Fruit fly (Drosophila melanogaster) whole organism, prepupa: ENCODE results near the gene CG5104.

Experiments used
- CG10631 ChIP-seq: fragments of 200-800 bp; sonication (Bioruptor generic); optimal IDR thresholded peaks from 2 replicates; lab custom pipeline; 2016; ENCODE audit warnings: missing biosample characterization, missing genetic modification characterization
- CG10669 ChIP-seq: fragments of 200-800 bp; sonication (Bioruptor generic); optimal IDR thresholded peaks from 3 replicates; lab custom pipeline; 2018; ENCODE audit warnings: missing biosample characterization, mild to moderate bottlenecking, missing genetic modification characterization, moderate library complexity
- CG11762 ChIP-seq: fragments of 200-800 bp; sonication (Bioruptor generic); optimal IDR thresholded peaks from 3 replicates; lab custom pipeline; 2016; ENCODE audit warnings: missing biosample characterization, missing genetic modification characterization; ENCODE audit not compliant: insufficient read depth
- CG11902 ChIP-seq: fragments of 200-800 bp; sonication (Bioruptor generic); optimal IDR thresholded peaks from 3 replicates; lab custom pipeline; 2016; ENCODE audit warnings: missing biosample characterization, missing genetic modification characterization
- CG3032 ChIP-seq: fragments of 200-800 bp; optimal IDR thresholded peaks from 2 replicates; lab custom pipeline; 2019; ENCODE audit warnings: missing biosample characterization, mild to moderate bottlenecking, missing genetic modification characterization, moderate library complexity
- CG34406 ChIP-seq: fragments of 200-800 bp; sonication (Bioruptor generic); optimal IDR thresholded peaks from 3 replicates; lab custom pipeline; 2016; ENCODE audit warnings: missing biosample characterization, missing genetic modification characterization
- CG4318 ChIP-seq: fragments of 200-800 bp; sonication (Bioruptor generic); optimal IDR thresholded peaks from 3 replicates; lab custom pipeline; 2017; ENCODE audit warnings: missing biosample characterization, mild to moderate bottlenecking, missing genetic modification characterization
- CG6792 ChIP-seq: fragments of 200-800 bp; sonication (Bioruptor generic); optimal IDR thresholded peaks from 3 replicates; lab custom pipeline; 2016; ENCODE audit warnings: missing biosample characterization, missing genetic modification characterization
- CG6854 ChIP-seq: fragments of 200-800 bp; sonication (Bioruptor generic); optimal IDR thresholded peaks from 2 replicates; lab custom pipeline; 2017; ENCODE audit warnings: missing biosample characterization, mild to moderate bottlenecking, missing genetic modification characterization
- CG8319 ChIP-seq: fragments of 200-800 bp; sonication (Bioruptor generic); optimal IDR thresholded peaks from 3 replicates; lab custom pipeline; 2016; ENCODE audit warnings: missing biosample characterization, missing genetic modification characterization
- CG8632 ChIP-seq: fragments of 200-800 bp; sonication (Bioruptor generic); optimal IDR thresholded peaks from 3 replicates; lab custom pipeline; 2016; ENCODE audit warnings: missing biosample characterization, missing genetic modification characterization
- CG9139 ChIP-seq: fragments of 200-800 bp; sonication (Bioruptor generic); optimal IDR thresholded peaks from 3 replicates; lab custom pipeline; 2017; ENCODE audit warnings: missing biosample characterization, mild to moderate bottlenecking, missing genetic modification characterization
- Eip75B ChIP-seq: fragments of 200-800 bp; sonication (Bioruptor generic); optimal IDR thresholded peaks from 3 replicates; lab custom pipeline; 2016; ENCODE audit warnings: missing biosample characterization, missing genetic modification characterization
- Eip78C ChIP-seq: fragments of 200-800 bp; sonication (Bioruptor generic); peaks from one replicate; lab custom pipeline; 2016; ENCODE audit warnings: missing biosample characterization, missing genetic modification characterization
- Eip93F ChIP-seq: fragments of 200-800 bp; sonication (Bioruptor generic); optimal IDR thresholded peaks from 2 replicates; lab custom pipeline; 2016; ENCODE audit warnings: missing biosample characterization, mild to moderate bottlenecking, missing genetic modification characterization
- Ets21C ChIP-seq: fragments of 200-800 bp; sonication (Bioruptor generic); optimal IDR thresholded peaks from 3 replicates; lab custom pipeline; 2016; ENCODE audit warnings: missing biosample characterization, missing genetic modification characterization
- Hr39 ChIP-seq: fragments of 200-800 bp; sonication (Bioruptor generic); optimal IDR thresholded peaks from 2 replicates; lab custom pipeline; 2016; ENCODE audit warnings: missing biosample characterization, missing genetic modification characterization
- Lpt ChIP-seq: fragments of 200-800 bp; sonication (Bioruptor generic); optimal IDR thresholded peaks from 3 replicates; lab custom pipeline; 2016; ENCODE audit warnings: missing biosample characterization, missing genetic modification characterization
- OdsH ChIP-seq: fragments of 200-800 bp; sonication (Bioruptor generic); optimal IDR thresholded peaks from 3 replicates; lab custom pipeline; 2016; ENCODE audit warnings: missing biosample characterization, missing genetic modification characterization
- Smox ChIP-seq: fragments of 200-800 bp; sonication (Bioruptor generic); optimal IDR thresholded peaks from 3 replicates; lab custom pipeline; 2016; ENCODE audit warnings: missing biosample characterization, missing genetic modification characterization
- Sox102F ChIP-seq: fragments of 200-800 bp; sonication (Bioruptor generic); optimal IDR thresholded peaks from 2 replicates; lab custom pipeline; 2016; ENCODE audit warnings: missing biosample characterization, mild to moderate bottlenecking, missing genetic modification characterization
- Sox14 ChIP-seq: fragments of 200-800 bp; sonication (Bioruptor generic); optimal IDR thresholded peaks from 3 replicates; lab custom pipeline; 2016; ENCODE audit warnings: missing biosample characterization, missing genetic modification characterization
- achi ChIP-seq: fragments of 200-800 bp; sonication (Bioruptor generic); optimal IDR thresholded peaks from 3 replicates; lab custom pipeline; 2016; ENCODE audit warnings: missing biosample characterization, missing genetic modification characterization
- cyc ChIP-seq: fragments of 200-800 bp; sonication (Bioruptor generic); optimal IDR thresholded peaks from 3 replicates; lab custom pipeline; 2016; ENCODE audit warnings: missing biosample characterization, missing genetic modification characterization
- dsx ChIP-seq: fragments of 200-800 bp; optimal IDR thresholded peaks from 3 replicates; lab custom pipeline; 2019; ENCODE audit warnings: missing biosample characterization, mild to moderate bottlenecking, missing genetic modification characterization, moderate library complexity; ENCODE audit not compliant: poor library complexity, severe bottlenecking
- esn ChIP-seq: fragments of 200-800 bp; sonication (Bioruptor generic); optimal IDR thresholded peaks from 2 replicates; lab custom pipeline; 2016; ENCODE audit warnings: missing biosample characterization, mild to moderate bottlenecking, missing genetic modification characterization, moderate library complexity
- fd59A ChIP-seq: fragments of 200-800 bp; sonication (Bioruptor generic); optimal IDR thresholded peaks from 2 replicates; lab custom pipeline; 2017; ENCODE audit warnings: missing biosample characterization, mild to moderate bottlenecking, missing genetic modification characterization, missing genetic modification reagents
- lz ChIP-seq: fragments of 200-800 bp; sonication (Bioruptor generic); optimal IDR thresholded peaks from 3 replicates; lab custom pipeline; 2016; ENCODE audit warnings: missing biosample characterization, missing genetic modification characterization
- net ChIP-seq: fragments of 200-800 bp; sonication (Bioruptor generic); optimal IDR thresholded peaks from 3 replicates; lab custom pipeline; 2016; ENCODE audit warnings: missing biosample characterization, missing genetic modification characterization
- spab ChIP-seq: fragments of 200-800 bp; sonication (Bioruptor generic); optimal IDR thresholded peaks from 2 replicates; lab custom pipeline; 2017; ENCODE audit warnings: missing biosample characterization, mild to moderate bottlenecking, missing genetic modification characterization, missing genetic modification reagents
- svp ChIP-seq: fragments of 200-800 bp; sonication (Bioruptor generic); peaks from one replicate; lab custom pipeline; 2016; ENCODE audit warnings: missing biosample characterization, missing genetic modification characterization
- topi ChIP-seq: fragments of 200-800 bp; sonication (Bioruptor generic); optimal IDR thresholded peaks from 3 replicates; lab custom pipeline; 2016; ENCODE audit warnings: missing biosample characterization, missing genetic modification characterization
- vri ChIP-seq: fragments of 200-800 bp; sonication (Bioruptor generic); optimal IDR thresholded peaks from 3 replicates; lab custom pipeline; 2016; ENCODE audit warnings: missing biosample characterization, mild to moderate bottlenecking, missing genetic modification characterization

The CG5104 gene

DNA sequence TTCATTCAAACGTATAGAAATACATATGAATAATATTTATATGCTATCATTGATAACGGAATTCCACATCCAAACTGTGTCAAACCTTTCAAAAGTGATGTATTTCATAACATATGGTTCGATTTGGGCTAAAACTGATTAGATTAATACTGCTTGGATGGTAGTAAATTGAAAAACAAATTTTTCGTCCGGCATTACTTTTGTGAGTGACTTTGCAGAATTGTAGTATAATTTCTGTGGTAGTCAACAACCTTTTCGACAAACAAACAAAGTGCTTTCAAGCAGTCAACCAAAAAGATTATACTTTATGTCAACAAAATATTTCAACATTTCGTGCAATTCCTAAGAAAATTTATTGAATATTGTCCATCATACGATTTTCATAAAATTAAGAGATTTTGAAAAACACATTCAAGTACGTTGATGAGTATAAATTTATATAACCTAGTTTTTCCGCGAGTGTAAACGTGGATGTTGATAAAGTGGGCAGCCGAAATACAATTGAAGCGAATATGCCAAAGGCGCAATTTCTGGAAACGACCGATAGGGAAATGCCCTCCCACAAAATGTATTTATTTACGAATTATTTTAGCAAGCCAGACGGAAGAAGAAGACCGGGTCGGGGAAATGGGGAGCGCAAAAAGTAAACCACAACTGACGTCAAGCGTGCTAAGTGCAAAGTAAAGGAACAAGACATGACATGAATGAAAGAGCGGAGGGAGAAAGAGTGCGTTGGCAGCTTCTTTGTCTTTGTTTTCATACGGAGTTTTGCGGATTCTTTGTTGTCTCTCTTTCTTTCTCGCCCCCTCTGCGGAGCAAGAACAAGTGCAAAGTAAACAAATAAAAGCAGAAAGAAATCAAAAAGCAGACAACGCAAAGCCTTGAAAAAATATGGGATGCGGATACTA, 2.7 kb upstream of the CG5104 start (continued):
- TF ChIP-seq CG8319 (GFP tag; lab: Kevin White, UChicago) = no peak
- no peak for TF ChIP-seq CG11902 (GFP tag; lab: Kevin White, UChicago)
- TF ChIP-seq CG10669 = peak; percentile 5
- peak; percentile 47 for TF ChIP-seq vri (GFP tag; lab: Kevin White, UChicago)
- peak; percentile 38 for TF ChIP-seq CG8632 (GFP tag; lab: Kevin White, UChicago)
- peak; percentile 48 for TF ChIP-seq lz (GFP tag; lab: Kevin White, UChicago)
- TF ChIP-seq CG6792 (GFP tag; lab: Kevin White, UChicago) = no peak
- TF ChIP-seq fd59A = no peak
- TF ChIP-seq spab (GFP tag; lab: Kevin White, UChicago) = peak; percentile 52
- TF ChIP-seq Ets21C (GFP tag; lab: Kevin White, UChicago) = no peak
- TF ChIP-seq CG3032 = peak; percentile 5
- peak; percentile 14 for TF ChIP-seq Eip75B (GFP tag; lab: Kevin White, UChicago)
- no peak for TF ChIP-seq cyc (GFP tag; lab: Kevin White, UChicago)
- peak; percentile 59 for TF ChIP-seq dsx (GFP tag; lab: Kevin White, UChicago)
- peak; percentile 67 for TF ChIP-seq CG6854 (GFP tag; lab: Kevin White, UChicago)
- peak; percentile 17 for TF ChIP-seq net (GFP tag; lab: Kevin White, UChicago)
- peak; percentile 95 for TF ChIP-seq Sox14
- TF ChIP-seq Eip78C = peak; percentile 81
- peak; percentile 70 for TF ChIP-seq CG9139
- peak; percentile 88 for TF ChIP-seq svp (GFP tag; lab: Kevin White, UChicago)
- peak; percentile 58 for TF ChIP-seq esn
- peak; percentile 57 for TF ChIP-seq topi (GFP tag; lab: Kevin White, UChicago)
- peak; percentile 56 for TF ChIP-seq Smox (GFP tag; lab: Kevin White, UChicago)
- peak; percentile 5 for TF ChIP-seq OdsH (GFP tag; lab: Kevin White, UChicago)
- TF ChIP-seq CG4318 (GFP tag; lab: Kevin White, UChicago) = no peak
- TF ChIP-seq Sox102F = peak; percentile 20

dm6 chr3L:20518805-20519503, 1.9 kb upstream of the CG5104 start, which contains the start of gene BNIP3:
Gene BNIP3 (minus strand): TSS chr3L:20519393.
- TF ChIP-seq vri (GFP tag; lab: Kevin White, UChicago) = peak; percentile 35
- TF ChIP-seq svp (GFP tag; lab: Kevin White, UChicago) = peak; percentile 45
- peak; percentile 2 for TF ChIP-seq Eip93F (GFP tag; lab: Kevin White, UChicago)
- TF ChIP-seq fd59A = no peak
- peak; percentile 86 for TF ChIP-seq dsx (GFP tag; lab: Kevin White, UChicago)
- no peak for TF ChIP-seq CG10631 (GFP tag; lab: Kevin White, UChicago)
- TF ChIP-seq Sox14 = peak; percentile 65
- no peak for TF ChIP-seq Lpt (GFP tag; lab: Kevin White, UChicago)
- peak; percentile 55 for TF ChIP-seq Eip78C
- TF ChIP-seq, all 60 proteins: peak for 6

dm6 chr3L:20524409-20525010, 3.7 kb downstream of the CG5104 start:
- peak; percentile 4 for TF ChIP-seq Eip78C
- no peak for TF ChIP-seq CG11762 (GFP tag; lab: Kevin White, UChicago)
- no peak for TF ChIP-seq achi (GFP tag; lab: Kevin White, UChicago)
- TF ChIP-seq CG34406 (GFP tag; lab: Kevin White, UChicago) = no peak
- TF ChIP-seq svp (GFP tag; lab: Kevin White, UChicago) = peak; percentile 60
- no peak for TF ChIP-seq CG4318 (GFP tag; lab: Kevin White, UChicago)
- TF ChIP-seq vri (GFP tag; lab: Kevin White, UChicago) = peak; percentile 35
- no peak for TF ChIP-seq Hr39
- TF ChIP-seq, all 60 proteins: peak for 3
